Fruit fly (Drosophila melanogaster) S2 (cell line): ENCODE data around the gene CG15167.

Experiments used
- CG8478 ChIP-seq: fragments of >200 bp; optimal IDR thresholded peaks from 2 replicates; lab custom pipeline; 2018
- CTCF ChIP-seq, 2 experiments: fragments of >200 bp; optimal IDR thresholded peaks; 2 replicates each; lab custom pipeline; 2018

DNA sequence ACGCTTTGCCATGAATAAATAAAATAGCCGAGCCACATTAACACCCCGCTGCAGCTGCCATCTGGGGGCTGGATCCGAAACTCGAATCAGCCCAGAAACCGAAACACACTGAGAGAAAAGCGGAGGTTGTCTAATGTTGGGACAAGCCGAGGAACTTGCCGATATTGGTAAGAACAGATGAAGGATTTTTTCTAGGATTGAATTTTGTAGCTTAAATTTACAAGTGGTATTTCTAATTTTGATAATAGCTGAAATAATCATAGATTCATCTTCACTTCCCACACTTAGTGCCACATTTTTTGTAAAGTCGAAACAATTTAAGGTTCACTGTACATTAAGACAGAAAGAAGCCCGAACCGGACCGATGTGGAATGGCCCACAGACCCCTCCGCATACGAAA is 11.9 kb downstream of the CG15167 start:
- TF ChIP-seq CG8478 (lab: Kevin White, UChicago): no peak
- TF ChIP-seq CTCF (optimal IDR thresholded peaks at IDR 0.05; lab: Kevin White, UChicago): no peak
